Fruit fly (Drosophila melanogaster): ENCODE measurements around the gene Spn77Ba.

Spn77Ba gene

dm6 chr3L:20347762-20348580, 31.0 kb downstream of the Spn77Ba start, which contains the start of the genes Rbbp5 and eRF1 (continued):
- TF ChIP-seq Six4 (GFP tag; optimal IDR thresholded peaks at IDR 0.05) = peak; percentile 66
- TF ChIP-seq CG14441 (GFP tag; IDR thresholded peaks at IDR 0.05) = peak; percentile 75
- no peak for TF ChIP-seq CG32767 (GFP tag; IDR thresholded peaks at IDR 0.05)
- no peak for TF ChIP-seq CG8281 (tag; optimal IDR thresholded peaks at IDR 0.05)
- TF ChIP-seq Meics (GFP tag; optimal IDR thresholded peaks at IDR 0.05) = peak; percentile 60
- peak; percentile 49 for TF ChIP-seq Bdp1 (GFP tag; optimal IDR thresholded peaks at IDR 0.05)
- TF ChIP-seq PHDP (tag; optimal IDR thresholded peaks at IDR 0.05) = peak; percentile 73
- TF ChIP-seq H15 (GFP tag; IDR thresholded peaks at IDR 0.05) = peak; percentile 70; the same call in 1 of the 3 replicates
- peak; percentile 84 for TF ChIP-seq CG32772 (GFP tag; IDR thresholded peaks at IDR 0.05)
- no peak for TF ChIP-seq ftz-f1 (GFP tag; optimal IDR thresholded peaks at IDR 0.05)
- peak; percentile 25 for TF ChIP-seq CG3995 (GFP tag; optimal IDR thresholded peaks at IDR 0.05)
- no peak for TF ChIP-seq CG10565 (GFP tag; optimal IDR thresholded peaks at IDR 0.05)
- peak; percentile 53 for TF ChIP-seq corto (GFP tag; optimal IDR thresholded peaks at IDR 0.05)

dm6 chr3L:20348581-20349093, 31.6 kb downstream of the Spn77Ba start:
- TF ChIP-seq cg (GFP tag; optimal IDR thresholded peaks at IDR 0.05) (peak; percentile 53), HLH4C (GFP tag; IDR thresholded peaks at IDR 0.05; ENCODE audit: partially characterized antibody) (no peak), nerfin-2 (GFP tag; IDR thresholded peaks at IDR 0.05; ENCODE audit: partially characterized antibody) (no peak), z (GFP tag; IDR thresholded peaks at IDR 0.05) (peak; percentile 51; the same call in 1 of the 3 replicates), HmgZ (tag; optimal IDR thresholded peaks at IDR 0.05) (no peak), CG1832 (GFP tag; optimal IDR thresholded peaks at IDR 0.05) (peak; percentile 84), otp (GFP tag; IDR thresholded peaks at IDR 0.05) (0 out of 3 replicates have a peak, but pooled peaks have one; percentile 23), crol (GFP tag; IDR thresholded peaks at IDR 0.05) (peak; percentile 94), Trl (optimal IDR thresholded peaks at IDR 0.05) (peak; percentile 70 to 91), Trl (GFP tag; optimal IDR thresholded peaks at IDR 0.05) (no peak), Med (GFP tag) (peak; percentile 25)

dm6 chr3L:20349333-20349924, 32.4 kb downstream of the Spn77Ba start:
- TF ChIP-seq sug (tag; optimal IDR thresholded peaks at IDR 0.05) (peak; percentile 68), CG11696 (GFP tag; IDR thresholded peaks at IDR 0.05) (no peak), ewg (GFP tag; optimal IDR thresholded peaks at IDR 0.05) (peak; percentile 51), CG34376 (GFP tag; optimal IDR thresholded peaks at IDR 0.05) (peak; percentile 26), dati (GFP tag; IDR thresholded peaks at IDR 0.05) (no peak), Spps (tag; optimal IDR thresholded peaks at IDR 0.05) (no peak), insv (GFP tag; optimal IDR thresholded peaks at IDR 0.05) (peak; percentile 33 to 89), PHDP (tag; optimal IDR thresholded peaks at IDR 0.05) (no peak), Nf-YB (GFP tag; optimal IDR thresholded peaks at IDR 0.05) (peak; percentile 63), tna (GFP tag; IDR thresholded peaks at IDR 0.05; ENCODE audit: partially characterized antibody) (0 out of 2 replicates have a peak, but pooled peaks have one; percentile 15), CG18764 (GFP tag; optimal IDR thresholded peaks at IDR 0.05) (no peak), Atf6 (GFP tag; IDR thresholded peaks at IDR 0.05) (0 out of 2 replicates have a peak, but pooled peaks have one; percentile 30), CG1832 (GFP tag; optimal IDR thresholded peaks at IDR 0.05) (peak; percentile 65), jing (GFP tag; optimal IDR thresholded peaks at IDR 0.05) (no peak), BtbVII (GFP tag; optimal IDR thresholded peaks at IDR 0.05) (no peak), CG7928 (GFP tag; optimal IDR thresholded peaks at IDR 0.05) (no peak), yki (optimal IDR thresholded peaks at IDR 0.05) (peak; percentile 48), mirr (GFP tag; optimal IDR thresholded peaks at IDR 0.05) (peak; percentile 16), CG8478 (optimal IDR thresholded peaks at IDR 0.05) (peak; percentile 41), HmgZ (tag; optimal IDR thresholded peaks at IDR 0.05) (peak; percentile 0), ems (GFP tag; optimal IDR thresholded peaks at IDR 0.05) (no peak), cwo (GFP tag; optimal IDR thresholded peaks at IDR 0.05) (peak; percentile 73), cg (GFP tag; optimal IDR thresholded peaks at IDR 0.05) (peak; percentile 75), Med (GFP tag) (peak; percentile 59), CG32532 (GFP tag; IDR thresholded peaks at IDR 0.05) (peak; percentile 13; the same call in 1 of the 2 replicates), dm (GFP tag; optimal IDR thresholded peaks at IDR 0.05) (peak; percentile 45)
